Worm (Caenorhabditis elegans): Measurements from ENCODE around the gene C39E9.7.

DNA sequence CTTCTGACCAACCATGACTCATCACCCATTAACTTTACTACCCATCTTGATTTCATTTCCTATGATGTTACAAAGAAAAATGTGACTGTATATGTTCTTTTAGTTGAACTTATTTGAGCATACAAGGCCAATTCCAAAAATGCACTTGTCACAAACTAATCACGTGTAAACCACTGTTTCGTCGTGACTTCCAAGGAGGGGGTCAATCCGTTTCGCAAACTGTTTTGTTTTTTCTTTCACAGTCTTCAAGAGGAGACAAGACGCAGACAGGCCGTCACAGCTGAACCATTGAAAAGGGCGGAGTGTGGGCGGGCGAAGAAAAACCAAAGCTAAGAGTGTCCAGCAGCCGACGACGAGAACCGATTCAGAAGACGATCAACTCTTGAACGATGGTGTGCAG, 2.6 kb upstream of the C39E9.7 start, which contains the start of gene C39E9.8:
- no peak for TF ChIP-seq nhr-77 (tag; optimal IDR thresholded peaks at IDR 0.05)
- no peak for TF ChIP-seq aly-2 (tag; optimal IDR thresholded peaks at IDR 0.05)
- no peak for TF ChIP-seq unc-62 (GFP tag; optimal IDR thresholded peaks at IDR 0.05)
